Fruit fly (Drosophila melanogaster): ENCODE measurements around the gene CG8774.

The CG8774 gene

DNA sequence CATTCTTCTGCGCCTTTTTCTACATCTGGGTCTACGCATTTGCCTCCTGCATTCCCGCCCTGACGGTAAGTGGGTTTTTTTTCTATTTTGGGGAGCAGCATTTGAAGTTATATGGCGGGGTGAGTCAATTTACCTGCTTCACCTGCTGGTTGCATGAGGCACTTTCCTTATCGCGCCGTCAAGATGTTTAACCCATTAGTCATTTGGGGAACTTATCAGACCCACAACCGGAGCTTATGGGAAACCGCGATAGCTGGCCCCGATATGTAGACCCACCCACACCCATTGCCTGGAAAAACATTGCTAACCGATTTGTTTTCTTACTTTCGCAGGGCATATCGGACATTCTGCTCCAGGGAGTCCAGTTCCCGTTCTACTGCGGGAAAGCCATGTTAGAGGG, 36.9 kb upstream of the CG8774 start:
- no peak for TF ChIP-seq HLH106 (tag; optimal IDR thresholded peaks at IDR 0.05)
- TF ChIP-seq Dfd (GFP tag; optimal IDR thresholded peaks at IDR 0.05): no peak
- no peak for TF ChIP-seq Sp1 (GFP tag; optimal IDR thresholded peaks at IDR 0.05)
- no peak for TF ChIP-seq foxo (GFP tag; optimal IDR thresholded peaks at IDR 0.05)
- no peak for TF ChIP-seq tai (GFP tag; optimal IDR thresholded peaks at IDR 0.05)
- no peak for TF ChIP-seq rgr (GFP tag; optimal IDR thresholded peaks at IDR 0.05)
- TF ChIP-seq GATAd (GFP tag; optimal IDR thresholded peaks at IDR 0.05): no peak
- TF ChIP-seq dsf (GFP tag; optimal IDR thresholded peaks at IDR 0.05; ENCODE audit: borderline replicate concordance): no peak
- TF ChIP-seq fru (GFP tag; optimal IDR thresholded peaks at IDR 0.05): no peak
- TF ChIP-seq N (GFP tag; optimal IDR thresholded peaks at IDR 0.05): no peak
- no peak for TF ChIP-seq h (GFP tag; optimal IDR thresholded peaks at IDR 0.05)
- TF ChIP-seq Hnf4 (GFP tag; optimal IDR thresholded peaks at IDR 0.05): no peak
- no peak for TF ChIP-seq sv (GFP tag; optimal IDR thresholded peaks at IDR 0.05)
- TF ChIP-seq Vsx2 (GFP tag; optimal IDR thresholded peaks at IDR 0.05; ENCODE audit: partially characterized antibody): no peak
- TF ChIP-seq Hr83 (GFP tag; optimal IDR thresholded peaks at IDR 0.05; ENCODE audit: poor library complexity, severe bottlenecking): no peak
- TF ChIP-seq OdsH (GFP tag; optimal IDR thresholded peaks at IDR 0.05): no peak
- no peak for TF ChIP-seq Rel (GFP tag; optimal IDR thresholded peaks at IDR 0.05)
- TF ChIP-seq Rel (tag; optimal IDR thresholded peaks at IDR 0.05): no peak
- TF ChIP-seq CG9705 (GFP tag; optimal IDR thresholded peaks at IDR 0.05): no peak
- TF ChIP-seq CG32264 (GFP tag; optimal IDR thresholded peaks at IDR 0.05): no peak
- no peak for TF ChIP-seq dl (GFP tag; optimal IDR thresholded peaks at IDR 0.05; ENCODE audit: insufficient read depth in 1 of 2, partially characterized antibody in 2 of 2)

DNA sequence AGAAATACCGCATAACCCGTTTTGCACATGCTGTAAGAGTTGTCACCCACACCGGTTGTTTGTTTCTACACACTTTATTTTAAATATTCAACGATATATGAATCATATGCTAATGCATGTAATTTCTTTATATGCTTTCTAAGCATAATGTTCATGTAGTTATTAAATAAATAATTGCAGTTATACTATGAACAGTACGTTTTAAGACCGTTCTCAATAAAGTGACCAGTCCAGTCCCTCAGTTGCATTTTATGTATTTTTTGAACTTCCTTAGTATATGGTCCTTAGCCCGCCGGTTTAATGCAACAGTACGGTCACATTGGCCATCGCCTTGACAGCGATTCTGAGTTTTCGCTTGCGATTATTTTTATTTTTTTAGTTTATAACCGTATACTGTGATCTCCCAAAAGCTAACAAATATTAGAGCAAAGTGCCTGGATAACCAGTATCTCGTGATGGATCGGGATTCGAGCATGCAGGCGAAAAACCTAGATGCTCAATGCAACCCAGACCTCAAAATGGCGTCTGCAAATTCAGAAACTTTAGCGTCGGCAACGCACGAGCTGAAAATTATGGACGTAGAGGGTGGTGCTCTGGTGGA, 34.4 kb upstream of the CG8774 start, which contains the start of gene Ravus:
TSS of gene Ravus (minus strand) at position 1 of the 601 bp plus-strand sequence.
- TF ChIP-seq dl (GFP tag; optimal IDR thresholded peaks at IDR 0.05; ENCODE audit: insufficient read depth in 1 of 2, partially characterized antibody in 2 of 2) (no peak), Myc (optimal IDR thresholded peaks at IDR 0.05) (peak; percentile 42), CrebA (GFP tag; optimal IDR thresholded peaks at IDR 0.05; ENCODE audit: borderline replicate concordance) (no peak), dmrt93B (GFP tag; optimal IDR thresholded peaks at IDR 0.05) (no peak), CG9705 (GFP tag; optimal IDR thresholded peaks at IDR 0.05) (peak; percentile 68), Dfd (GFP tag; optimal IDR thresholded peaks at IDR 0.05) (no peak), Abd-B (GFP tag; optimal IDR thresholded peaks at IDR 0.05) (no peak), Dif (GFP tag; optimal IDR thresholded peaks at IDR 0.05; ENCODE audit: partially characterized antibody) (no peak), dsf (GFP tag; optimal IDR thresholded peaks at IDR 0.05; ENCODE audit: borderline replicate concordance) (no peak), tai (GFP tag; optimal IDR thresholded peaks at IDR 0.05) (no peak), N (GFP tag; optimal IDR thresholded peaks at IDR 0.05) (no peak), OdsH (GFP tag; optimal IDR thresholded peaks at IDR 0.05) (peak; percentile 50), sage (GFP tag; optimal IDR thresholded peaks at IDR 0.05) (no peak), usp (GFP tag; optimal IDR thresholded peaks at IDR 0.05) (no peak), Vsx2 (GFP tag; optimal IDR thresholded peaks at IDR 0.05; ENCODE audit: partially characterized antibody) (no peak), foxo (GFP tag; optimal IDR thresholded peaks at IDR 0.05) (peak in 1 of 2 experiments; percentile 65), Hnf4 (GFP tag; optimal IDR thresholded peaks at IDR 0.05) (no peak), Sp1 (GFP tag; optimal IDR thresholded peaks at IDR 0.05) (peak; percentile 66), GATAd (GFP tag; optimal IDR thresholded peaks at IDR 0.05) (no peak), h (GFP tag; optimal IDR thresholded peaks at IDR 0.05) (no peak), Hr78 (GFP tag; optimal IDR thresholded peaks at IDR 0.05) (no peak), pan (optimal IDR thresholded peaks at IDR 0.05) (no peak), br (GFP tag; optimal IDR thresholded peaks at IDR 0.05) (peak; percentile 41), brk (GFP tag; optimal IDR thresholded peaks at IDR 0.05) (no peak), CG32264 (GFP tag; optimal IDR thresholded peaks at IDR 0.05) (no peak), sv (GFP tag; optimal IDR thresholded peaks at IDR 0.05) (peak; percentile 46), fru (GFP tag; optimal IDR thresholded peaks at IDR 0.05) (no peak), HLH106 (tag; optimal IDR thresholded peaks at IDR 0.05) (peak; percentile 75), ey (GFP tag; optimal IDR thresholded peaks at IDR 0.05) (peak; percentile 59), Jra (GFP tag; optimal IDR thresholded peaks at IDR 0.05) (no peak), rgr (GFP tag; optimal IDR thresholded peaks at IDR 0.05) (peak; percentile 70), woc (GFP tag; optimal IDR thresholded peaks at IDR 0.05) (no peak), Rel (GFP tag; optimal IDR thresholded peaks at IDR 0.05) (no peak), Rel (tag; optimal IDR thresholded peaks at IDR 0.05) (peak; percentile 29), lola (GFP tag; optimal IDR thresholded peaks at IDR 0.05) (no peak), psq (GFP tag; optimal IDR thresholded peaks at IDR 0.05) (peak; percentile 38)
